Worm (Caenorhabditis elegans) whole organism, L4 larva: ENCODE measurements around the gene R11D1.4.

Experiments
- D1046.2 ChIP-seq: fragments of 200-800 bp; sonication (Bioruptor generic); IDR thresholded peaks from 2 replicates; pipeline ENCODE4 v1.3.6; 2022; ENCODE audit warnings: missing genetic modification characterization, missing compliant biosample characterization
- F10B5.3 ChIP-seq: sonication (generic microtip); optimal IDR thresholded peaks from 2 replicates; lab custom pipeline; 2016; ENCODE audit warnings: mild to moderate bottlenecking, missing genetic modification characterization, missing compliant biosample characterization
- F37D6.2 ChIP-seq: sonication (generic microtip); optimal IDR thresholded peaks from 2 replicates; lab custom pipeline; 2016; ENCODE audit warnings: mild to moderate bottlenecking, missing genetic modification characterization, missing compliant biosample characterization
- F49E8.2 ChIP-seq: sonication (generic microtip); optimal IDR thresholded peaks from 2 replicates; lab custom pipeline; 2016; ENCODE audit warnings: missing compliant biosample characterization, mild to moderate bottlenecking, missing genetic modification characterization, borderline replicate concordance
- Y105C5A.15 ChIP-seq: fragments of 200-800 bp; sonication (Bioruptor generic); IDR thresholded peaks from 2 replicates; pipeline ENCODE4 v1.3.6; 2022; ENCODE audit warnings: missing genetic modification characterization, missing compliant biosample characterization
- Y5F2A.4 ChIP-seq: fragments of 200-800 bp; sonication (Bioruptor generic); optimal IDR thresholded peaks from 2 replicates; lab custom pipeline; 2018; ENCODE audit warnings: mild to moderate bottlenecking, missing genetic modification characterization, missing compliant biosample characterization
- ZK337.2 ChIP-seq: fragments of 200-800 bp; sonication (Bioruptor generic); IDR thresholded peaks from 2 replicates; pipeline ENCODE4 v1.3.6; 2022; ENCODE audit warnings: missing genetic modification reagents, missing genetic modification characterization, missing compliant biosample characterization
- ama-1 ChIP-seq: fragments of 150-350 bp; optimal IDR thresholded peaks from 2 replicates; lab custom pipeline; 2014; ENCODE audit warnings: inconsistent platforms, mixed read lengths
- arid-1 ChIP-seq: fragments of 200-800 bp; sonication (Bioruptor generic); conservative IDR thresholded peaks from 2 replicates; pipeline ENCODE4 v1.3.6; 2022; ENCODE audit warnings: missing genetic modification reagents, missing genetic modification characterization, missing compliant biosample characterization
- ceh-32 ChIP-seq: sonication (generic microtip); optimal IDR thresholded peaks from 2 replicates; lab custom pipeline; 2016; ENCODE audit warnings: mild to moderate bottlenecking, missing genetic modification characterization, missing compliant biosample characterization; ENCODE audit not compliant: poor library complexity
- ceh-62 ChIP-seq: sonication (generic microtip); optimal IDR thresholded peaks from 2 replicates; lab custom pipeline; 2017; ENCODE audit warnings: missing biosample characterization, missing genetic modification characterization
- ceh-82 ChIP-seq: sonication (generic microtip); optimal IDR thresholded peaks from 2 replicates; lab custom pipeline; 2017; ENCODE audit warnings: missing biosample characterization, missing genetic modification characterization
- cey-2 ChIP-seq: sonication (generic microtip); optimal IDR thresholded peaks from 3 replicates; lab custom pipeline; 2017; ENCODE audit warnings: missing genetic modification characterization, mild to moderate bottlenecking, missing compliant biosample characterization, antibody characterized with exemption, borderline replicate concordance; ENCODE audit not compliant: insufficient read depth
- daf-12 ChIP-seq: fragments of 150-350 bp; optimal IDR thresholded peaks from 2 replicates; lab custom pipeline; 2014; ENCODE audit warnings: missing biosample characterization, missing genetic modification reagents, missing genetic modification characterization
- daf-16 ChIP-seq, 3 experiments: sonication (generic microtip); optimal IDR thresholded peaks; 2 replicates each; lab custom pipeline; 2016 to 2017; ENCODE audit warnings: missing genetic modification characterization in 3 of 3, missing genetic modification reagents in 3 of 3, mild to moderate bottlenecking in 2 of 3, missing compliant biosample characterization in 2 of 3, missing biosample characterization in 1 of 3, moderate library complexity in 1 of 3
- daf-19 ChIP-seq: fragments of 200-800 bp; sonication (Bioruptor generic); conservative IDR thresholded peaks from 2 replicates; pipeline ENCODE4 v1.3.6; 2022; ENCODE audit warnings: missing genetic modification characterization, missing compliant biosample characterization
- daf-8 ChIP-seq: fragments of 200-800 bp; sonication (Bioruptor generic); IDR thresholded peaks from 2 replicates; pipeline ENCODE4 v1.3.6; 2022; ENCODE audit warnings: missing genetic modification characterization, missing compliant biosample characterization
- dmd-6 ChIP-seq: fragments of 200-800 bp; sonication (Bioruptor generic); IDR thresholded peaks from 2 replicates; pipeline ENCODE4 v1.3.6; 2022; ENCODE audit warnings: missing genetic modification reagents, missing genetic modification characterization, missing compliant biosample characterization
- dmd-8 ChIP-seq: fragments of 200-800 bp; sonication (Bioruptor generic); IDR thresholded peaks from 2 replicates; pipeline ENCODE4 v1.3.6; 2022; ENCODE audit warnings: missing genetic modification characterization, missing compliant biosample characterization
- hif-1 ChIP-seq, 2 experiments: sonication (generic microtip); optimal IDR thresholded peaks; 2 replicates each; lab custom pipeline; 2016 to 2017; ENCODE audit warnings: missing compliant biosample characterization in 2 of 2, missing genetic modification characterization in 2 of 2, missing genetic modification reagents in 2 of 2, missing genotype in 2 of 2, mild to moderate bottlenecking in 1 of 2
- hlh-11 ChIP-seq: fragments of 200-800 bp; sonication (Bioruptor generic); optimal IDR thresholded peaks from 2 replicates; lab custom pipeline; 2018; ENCODE audit warnings: mild to moderate bottlenecking, missing genetic modification characterization, missing compliant biosample characterization
- hlh-30 ChIP-seq: sonication (generic microtip); optimal IDR thresholded peaks from 2 replicates; lab custom pipeline; 2017; ENCODE audit warnings: antibody characterized with exemption, mild to moderate bottlenecking, missing genetic modification characterization, missing compliant biosample characterization; ENCODE audit not compliant: insufficient read depth
- hmg-1.1 ChIP-seq: fragments of 200-800 bp; sonication (Bioruptor generic); IDR thresholded peaks from 2 replicates; pipeline ENCODE4 v1.3.6; 2022; ENCODE audit warnings: missing genetic modification reagents, missing genetic modification characterization, missing compliant biosample characterization
- lin-1 ChIP-seq: fragments of 200-800 bp; sonication (Bioruptor generic); IDR thresholded peaks from 2 replicates; pipeline ENCODE4 v1.3.6; 2022; ENCODE audit warnings: missing genetic modification reagents, missing genetic modification characterization, missing compliant biosample characterization
- lin-38 ChIP-seq: fragments of 200-800 bp; sonication (Bioruptor generic); IDR thresholded peaks from 2 replicates; pipeline ENCODE4 v1.3.6; 2022; ENCODE audit warnings: missing genetic modification reagents, missing genetic modification characterization, missing compliant biosample characterization
- lir-3 ChIP-seq: sonication (generic microtip); optimal IDR thresholded peaks from 2 replicates; lab custom pipeline; 2016; ENCODE audit warnings: mild to moderate bottlenecking, missing genetic modification characterization, missing compliant biosample characterization
- madf-9 ChIP-seq: fragments of 200-800 bp; sonication (Bioruptor generic); conservative IDR thresholded peaks from 2 replicates; pipeline ENCODE4 v1.3.6; 2022; ENCODE audit warnings: missing genetic modification reagents, missing genetic modification characterization, missing compliant biosample characterization
- mdl-1 ChIP-seq, 2 experiments: fragments of 150-350 bp in 1 of 2; sonication (generic microtip) in 1 of 2; optimal IDR thresholded peaks; 2 replicates each; lab custom pipeline; 2014 to 2017; ENCODE audit warnings: missing biosample characterization in 2 of 2, missing genetic modification characterization in 2 of 2
- mep-1 ChIP-seq: fragments of 150-350 bp; sonication (generic microtip); optimal IDR thresholded peaks from 3 replicates; lab custom pipeline; 2014; ENCODE audit warnings: missing biosample characterization, missing genetic modification characterization
- mes-2 ChIP-seq: sonication (generic microtip); optimal IDR thresholded peaks from 2 replicates; lab custom pipeline; 2016; ENCODE audit warnings: missing genotype, mild to moderate bottlenecking, missing genetic modification characterization, missing compliant biosample characterization; ENCODE audit not compliant: poor library complexity, severe bottlenecking
- mxl-2 ChIP-seq: fragments of 200-800 bp; sonication (Bioruptor generic); conservative IDR thresholded peaks from 2 replicates; pipeline ENCODE4 v1.3.6; 2022; ENCODE audit warnings: missing genetic modification reagents, missing genetic modification characterization, missing compliant biosample characterization
- mxl-3 ChIP-seq: fragments of 200-800 bp; sonication (Bioruptor generic); optimal IDR thresholded peaks from 2 replicates; lab custom pipeline; 2018; ENCODE audit warnings: mild to moderate bottlenecking, missing genetic modification characterization, missing compliant biosample characterization
- nhr-10 ChIP-seq: fragments of 150-350 bp; optimal IDR thresholded peaks from 2 replicates; lab custom pipeline; 2014; ENCODE audit warnings: missing biosample characterization, missing genetic modification characterization
- nhr-102 ChIP-seq: sonication (generic microtip); optimal IDR thresholded peaks from 2 replicates; lab custom pipeline; 2016; ENCODE audit warnings: mild to moderate bottlenecking, missing genetic modification characterization, moderate library complexity, missing compliant biosample characterization
- nhr-111 ChIP-seq: fragments of 200-800 bp; sonication (Bioruptor generic); optimal IDR thresholded peaks from 2 replicates; lab custom pipeline; 2018; ENCODE audit warnings: mild to moderate bottlenecking, missing genetic modification characterization, missing compliant biosample characterization
- nhr-237 ChIP-seq: sonication (generic microtip); optimal IDR thresholded peaks from 2 replicates; lab custom pipeline; 2017; ENCODE audit warnings: missing biosample characterization, missing genetic modification characterization
- nhr-76 ChIP-seq: fragments of 150-350 bp; optimal IDR thresholded peaks from 2 replicates; lab custom pipeline; 2014; ENCODE audit warnings: missing biosample characterization, missing genetic modification characterization
- pha-4 ChIP-seq, 2 experiments: fragments of 150-350 bp in 1 of 2; fragments of 200-800 bp in 1 of 2; sonication (Bioruptor generic) in 1 of 2; IDR thresholded peaks in 1 of 2; optimal IDR thresholded peaks in 1 of 2; 2 replicates each; pipeline versions ENCODE4 v1.3.6 to Lab custom; 2014 to 2022; ENCODE audit warnings: missing genetic modification characterization in 2 of 2, missing genetic modification reagents in 2 of 2, missing biosample characterization in 1 of 2, missing compliant biosample characterization in 1 of 2
- rbr-2 ChIP-seq: sonication (generic microtip); optimal IDR thresholded peaks from 2 replicates; lab custom pipeline; 2016; ENCODE audit warnings: missing genotype, missing genetic modification characterization, missing compliant biosample characterization
- set-16 ChIP-seq: fragments of 200-800 bp; sonication (Bioruptor generic); IDR thresholded peaks from 2 replicates; pipeline ENCODE4 v1.3.6; 2022; ENCODE audit warnings: missing genetic modification reagents, missing genetic modification characterization, missing compliant biosample characterization
- snpc-4 ChIP-seq: fragments of 150-350 bp; optimal IDR thresholded peaks from 2 replicates; lab custom pipeline; 2014; ENCODE audit warnings: missing biosample characterization, missing genetic modification characterization
- spr-3 ChIP-seq: fragments of 200-800 bp; sonication (Bioruptor generic); optimal IDR thresholded peaks from 2 replicates; lab custom pipeline; 2018; ENCODE audit warnings: mild to moderate bottlenecking, missing genetic modification characterization, missing compliant biosample characterization
- vab-7 ChIP-seq: fragments of 200-800 bp; sonication (Bioruptor generic); IDR thresholded peaks from 2 replicates; pipeline ENCODE4 v1.3.6; 2022; ENCODE audit warnings: missing genetic modification reagents, missing genetic modification characterization, missing compliant biosample characterization
- zfp-3 ChIP-seq: fragments of 200-800 bp; sonication (Bioruptor generic); conservative IDR thresholded peaks from 2 replicates; pipeline ENCODE4 v1.3.6; 2022; ENCODE audit warnings: missing genetic modification reagents, missing genetic modification characterization, missing compliant biosample characterization
- zip-11 ChIP-seq: fragments of 200-800 bp; sonication (Bioruptor generic); IDR thresholded peaks from 2 replicates; pipeline ENCODE4 v1.3.6; 2022; ENCODE audit warnings: missing genetic modification characterization, missing compliant biosample characterization

R11D1.4 gene

DNA sequence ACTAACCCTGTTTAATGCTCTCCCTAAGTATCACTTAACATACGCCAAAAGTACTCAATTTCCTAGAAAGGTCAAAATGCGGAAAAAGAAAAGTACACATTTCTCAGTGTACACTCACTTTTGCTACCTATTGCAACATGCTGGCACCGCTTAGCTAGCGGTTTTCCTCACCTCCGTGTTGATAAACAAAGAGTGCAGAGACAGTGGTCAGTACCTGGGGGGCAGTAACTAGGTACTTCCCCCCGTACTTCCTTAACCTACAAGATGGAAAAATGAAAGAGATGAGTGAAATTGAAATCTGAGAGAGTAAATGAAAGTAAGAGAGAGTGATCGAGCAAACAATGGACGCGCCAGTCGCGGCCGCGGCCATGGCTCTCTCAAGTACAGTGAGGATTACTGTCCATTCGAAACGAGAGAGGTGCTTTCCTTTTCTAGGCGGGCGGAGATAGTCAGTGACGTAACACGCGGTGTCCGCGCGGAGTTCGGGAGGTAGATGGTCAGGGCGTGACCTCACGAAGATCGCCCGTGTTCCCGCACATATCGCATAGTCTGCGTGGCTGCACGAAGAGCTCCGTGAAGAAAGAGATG, 22.2 kb upstream of the R11D1.4 start, which contains the start of gene cky-1:
TSS of gene cky-1 (plus strand) at position 538 of the 588 bp plus-strand sequence.
- TF ChIP-seq set-16 (GFP tag; lab: Robert Waterston, UW) (peak; percentile 58; the same call in 1 of the 2 replicates), madf-9 (GFP tag; lab: Robert Waterston, UW) (no peak), daf-19 (GFP tag; lab: Robert Waterston, UW) (0 out of 2 replicates have a peak, but pooled peaks have one; percentile 59), ZK337.2 (no peak), hlh-11 (tag; lab: Kevin White, UChicago) (peak; percentile 8)

DNA sequence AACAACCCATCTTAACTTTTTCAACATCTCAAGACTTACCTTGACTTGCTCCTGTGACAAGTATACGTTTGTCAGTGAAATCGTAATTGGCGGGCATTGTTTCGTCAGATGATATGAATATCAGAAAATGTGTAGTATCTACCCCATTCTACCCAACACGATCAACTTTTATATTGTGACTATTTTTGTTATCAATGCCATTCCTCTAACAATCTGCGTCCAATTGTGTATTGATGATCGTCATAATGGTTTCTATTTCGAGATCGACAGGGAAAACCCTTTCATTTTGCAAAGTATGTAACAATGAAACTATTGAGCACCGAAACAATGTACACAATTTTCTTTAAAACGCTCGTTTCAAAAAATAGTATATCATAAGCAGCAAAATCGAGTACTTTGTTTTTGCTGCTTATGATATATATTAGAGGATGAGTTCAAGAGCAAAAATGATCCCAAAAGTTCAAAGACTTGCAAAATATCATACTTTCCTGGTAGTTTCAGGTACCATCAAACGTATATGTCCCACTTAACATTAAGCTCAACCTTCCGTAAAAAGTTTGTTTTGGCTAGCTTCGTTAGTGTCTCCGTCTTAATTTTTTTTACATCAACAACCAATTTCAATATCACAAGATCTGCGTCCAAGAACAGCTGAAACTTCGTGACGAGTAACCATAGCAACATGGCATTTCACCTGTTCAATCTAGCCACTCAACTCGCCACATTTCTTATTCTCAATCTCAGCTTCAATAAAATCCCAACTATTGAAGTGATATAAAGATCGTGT, 19.6 kb upstream of the R11D1.4 start, which contains the start of the genes dhs-21 and xbx-9:
TSS of gene dhs-21 (minus strand) at position 181 of the 784 bp plus-strand sequence.
TSS of gene xbx-9 (plus strand) at position 734 of the 784 bp plus-strand sequence.
- TF ChIP-seq spr-3 (GFP tag; lab: Kevin White, UChicago) (no peak), snpc-4 (tag; lab: Kevin White, UChicago) (no peak), daf-16 (GFP tag; optimal IDR thresholded peaks at IDR 0.05; lab: Kevin White, UChicago) (no peak), daf-16 (tag; optimal IDR thresholded peaks at IDR 0.05; lab: Kevin White, UChicago) (peak; percentile 64), daf-12 (no peak), cey-2 (no peak), zfp-3 (no peak), nhr-237 (tag; lab: Kevin White, UChicago) (no peak), mxl-3 (GFP tag; lab: Kevin White, UChicago) (peak; percentile 35), vab-7 (no peak), dmd-8 (no peak), lin-38 (GFP tag; lab: Robert Waterston, UW) (no peak), dmd-6 (GFP tag; lab: Robert Waterston, UW) (peak; percentile 53), nhr-76 (tag; lab: Kevin White, UChicago) (no peak), nhr-111 (GFP tag; lab: Kevin White, UChicago) (no peak), Y105C5A.15 (no peak), F10B5.3 (tag; lab: Kevin White, UChicago) (no peak), F37D6.2 (tag; lab: Kevin White, UChicago) (no peak), Y5F2A.4 (GFP tag; lab: Kevin White, UChicago) (no peak), pha-4 (GFP tag; IDR thresholded peaks at IDR 0.05; lab: Robert Waterston, UW) (no peak), pha-4 (tag; optimal IDR thresholded peaks at IDR 0.05; lab: Kevin White, UChicago) (no peak), hlh-30 (tag; lab: Kevin White, UChicago) (peak; percentile 65), lir-3 (tag; lab: Kevin White, UChicago) (no peak), mxl-2 (GFP tag; lab: Robert Waterston, UW) (no peak), nhr-10 (tag; lab: Kevin White, UChicago) (peak; percentile 30), daf-8 (GFP tag; lab: Robert Waterston, UW) (no peak), set-16 (GFP tag; lab: Robert Waterston, UW) (no peak), ceh-82 (no peak), lin-1 (GFP tag; lab: Robert Waterston, UW) (0 out of 2 replicates have a peak, but pooled peaks have one; percentile 17), rbr-2 (no peak), mdl-1 (tag; optimal IDR thresholded peaks at IDR 0.05; lab: Kevin White, UChicago) (no peak), hmg-1.1 (GFP tag; lab: Robert Waterston, UW) (no peak), ama-1 (lab: Kevin White, UChicago) (no peak), hif-1 (tag; optimal IDR thresholded peaks at IDR 0.05; lab: Kevin White, UChicago) (no peak), F49E8.2 (tag; lab: Kevin White, UChicago) (no peak), mep-1 (tag; lab: Kevin White, UChicago) (no peak), zip-11 (GFP tag; lab: Robert Waterston, UW) (no peak), arid-1 (GFP tag; lab: Robert Waterston, UW) (no peak), nhr-102 (no peak), ceh-32 (tag; lab: Kevin White, UChicago) (no peak), D1046.2 (GFP tag; lab: Robert Waterston, UW) (no peak), ceh-62 (no peak), mes-2 (peak; percentile 19)
